Fruit fly (Drosophila melanogaster) whole organism, embryonic: ENCODE measurements around the gene CG10660.
A peak's percentile ranks its signal among the peaks of the same experiment; 100 is the strongest.

ENCODE experiments used
- Antp ChIP-seq: fragments of 200-800 bp; sonication (Bioruptor generic); optimal IDR thresholded peaks from 3 replicates; lab custom pipeline; 2016; ENCODE audit warnings: missing biosample characterization, missing genetic modification characterization
- Bgb ChIP-seq: fragments of 200-800 bp; sonication (Bioruptor generic); IDR thresholded peaks from 2 replicates; pipeline ENCODE4 v1.3.6; 2022; ENCODE audit warnings: missing biosample characterization, missing genetic modification characterization; ENCODE audit not compliant: partially characterized antibody
- Blimp-1 ChIP-seq: fragments of 200-800 bp; sonication (Bioruptor generic); optimal IDR thresholded peaks from 3 replicates; lab custom pipeline; 2018; ENCODE audit warnings: missing biosample characterization, missing genetic modification characterization, mild to moderate bottlenecking, moderate library complexity, missing genetic modification reagents
- CG11093 ChIP-seq: fragments of 200-800 bp; sonication (Bioruptor generic); IDR thresholded peaks from 3 replicates; pipeline ENCODE4 v1.3.6; 2022; ENCODE audit warnings: missing biosample characterization, missing genetic modification characterization
- CG12104 ChIP-seq: fragments of 200-800 bp; sonication (Bioruptor generic); optimal IDR thresholded peaks from 3 replicates; lab custom pipeline; 2016; ENCODE audit warnings: missing biosample characterization, missing genetic modification characterization
- CG12155 ChIP-seq: fragments of 200-800 bp; sonication (Bioruptor generic); optimal IDR thresholded peaks from 3 replicates; lab custom pipeline; 2016; ENCODE audit warnings: missing biosample characterization, missing genetic modification characterization
- CG12769 ChIP-seq: fragments of 200-800 bp; sonication (Bioruptor generic); optimal IDR thresholded peaks from 2 replicates; lab custom pipeline; 2019; ENCODE audit warnings: missing biosample characterization, mild to moderate bottlenecking, missing genetic modification characterization, moderate library complexity
- CG13287 ChIP-seq: fragments of 200-800 bp; sonication (Bioruptor generic); IDR thresholded peaks from 2 replicates; pipeline ENCODE4 v1.3.6; 2022; ENCODE audit warnings: missing biosample characterization, missing genetic modification characterization; ENCODE audit not compliant: partially characterized antibody
- CG14710 ChIP-seq: fragments of 200-800 bp; sonication (Bioruptor generic); optimal IDR thresholded peaks from 3 replicates; lab custom pipeline; 2019; ENCODE audit warnings: missing biosample characterization, mild to moderate bottlenecking, missing genetic modification characterization, moderate library complexity
- CG1603 ChIP-seq: fragments of 200-800 bp; sonication (Bioruptor generic); optimal IDR thresholded peaks from 2 replicates; lab custom pipeline; 2019; ENCODE audit warnings: missing biosample characterization, mild to moderate bottlenecking, missing genetic modification characterization, moderate library complexity
- CG4424 ChIP-seq: fragments of 200-800 bp; sonication (Bioruptor generic); optimal IDR thresholded peaks from 3 replicates; lab custom pipeline; 2016; ENCODE audit warnings: missing biosample characterization, missing genetic modification characterization
- CG5953 ChIP-seq: fragments of 200-800 bp; sonication (Bioruptor generic); IDR thresholded peaks from 2 replicates; pipeline ENCODE4 v1.3.6; 2022; ENCODE audit warnings: missing biosample characterization, missing genetic modification characterization
- CG7839 ChIP-seq: fragments of 200-800 bp; sonication (Bioruptor generic); optimal IDR thresholded peaks from 3 replicates; lab custom pipeline; 2018; ENCODE audit warnings: missing biosample characterization, mild to moderate bottlenecking, missing genetic modification characterization, moderate library complexity
- CG8290 ChIP-seq, 3 experiments: fragments of 200-800 bp; sonication (Bioruptor generic); optimal IDR thresholded peaks; 2 replicates each; lab custom pipeline; 2016 to 2019; ENCODE audit warnings: missing biosample characterization in 3 of 3, missing genetic modification characterization in 3 of 3, mild to moderate bottlenecking in 2 of 3, moderate library complexity in 1 of 3
- ERR ChIP-seq: fragments of 200-800 bp; sonication (Bioruptor generic); optimal IDR thresholded peaks from 2 replicates; lab custom pipeline; 2016; ENCODE audit warnings: missing biosample characterization, missing genetic modification characterization
- Gug ChIP-seq: fragments of 200-800 bp; sonication (Bioruptor generic); IDR thresholded peaks from 4 replicates; pipeline ENCODE4 v1.3.6; 2022; ENCODE audit warnings: missing biosample characterization, missing genetic modification characterization
- HmgZ ChIP-seq: fragments of 200-800 bp; sonication (Bioruptor generic); optimal IDR thresholded peaks from 2 replicates; lab custom pipeline; 2018; ENCODE audit warnings: missing biosample characterization, mild to moderate bottlenecking, missing genetic modification characterization
- Jarid2 ChIP-seq: fragments of 200-800 bp; sonication (Bioruptor generic); optimal IDR thresholded peaks from 3 replicates; lab custom pipeline; 2017; ENCODE audit warnings: mild to moderate bottlenecking, missing biosample characterization, missing genetic modification reagents, missing genetic modification characterization
- Kr ChIP-seq: fragments of 200-800 bp; sonication (Bioruptor generic); optimal IDR thresholded peaks from 2 replicates; lab custom pipeline; 2017; ENCODE audit warnings: missing biosample characterization, mild to moderate bottlenecking, missing genetic modification characterization
- Neu2 ChIP-seq: fragments of 200-800 bp; sonication (Bioruptor generic); optimal IDR thresholded peaks from 3 replicates; lab custom pipeline; 2016; ENCODE audit warnings: missing biosample characterization, missing genetic modification characterization, borderline replicate concordance
- Nf-YC ChIP-seq: fragments of 200-800 bp; optimal IDR thresholded peaks from 3 replicates; lab custom pipeline; 2019; ENCODE audit warnings: missing biosample characterization, mild to moderate bottlenecking, missing genetic modification characterization, moderate library complexity
- PHDP ChIP-seq: fragments of 200-800 bp; sonication (Bioruptor generic); optimal IDR thresholded peaks from 3 replicates; lab custom pipeline; 2018; ENCODE audit warnings: missing biosample characterization, mild to moderate bottlenecking, missing genetic modification characterization, moderate library complexity
- Pdp1 ChIP-seq, 2 experiments: fragments of 200-800 bp; sonication (Bioruptor generic); optimal IDR thresholded peaks; 3 replicates each; lab custom pipeline; 2016; ENCODE audit warnings: missing biosample characterization in 2 of 2, missing genetic modification characterization in 2 of 2, mild to moderate bottlenecking in 1 of 2, moderate library complexity in 1 of 2
- Rfx ChIP-seq: fragments of 200-800 bp; sonication (Bioruptor generic); IDR thresholded peaks from 2 replicates; pipeline ENCODE4 v1.3.6; 2022; ENCODE audit warnings: missing biosample characterization, missing genetic modification characterization
- Scr ChIP-seq: fragments of 200-800 bp; sonication (Bioruptor generic); IDR thresholded peaks from 2 replicates; pipeline ENCODE4 v1.3.6; 2022; ENCODE audit warnings: missing biosample characterization, missing genetic modification characterization; ENCODE audit not compliant: partially characterized antibody
- Sox102F ChIP-seq: fragments of 200-800 bp; sonication (Bioruptor generic); optimal IDR thresholded peaks from 2 replicates; lab custom pipeline; 2018; ENCODE audit warnings: missing biosample characterization, mild to moderate bottlenecking, missing genetic modification characterization, moderate library complexity
- Xrp1 ChIP-seq: fragments of 200-800 bp; sonication (Bioruptor generic); IDR thresholded peaks from 2 replicates; pipeline ENCODE4 v1.3.6; 2022; ENCODE audit warnings: missing biosample characterization, missing genetic modification characterization
- abd-A ChIP-seq: fragments of 200-800 bp; sonication (Bioruptor generic); optimal IDR thresholded peaks from 3 replicates; lab custom pipeline; 2019; ENCODE audit warnings: missing biosample characterization, mild to moderate bottlenecking, missing genetic modification characterization, moderate library complexity
- amos ChIP-seq: fragments of 200-800 bp; sonication (Bioruptor generic); IDR thresholded peaks from 2 replicates; pipeline ENCODE4 v1.3.6; 2022; ENCODE audit warnings: missing biosample characterization, missing genetic modification characterization; ENCODE audit not compliant: partially characterized antibody
- chinmo ChIP-seq: fragments of 200-800 bp; sonication (Bioruptor generic); IDR thresholded peaks from 4 replicates; pipeline ENCODE4 v1.3.6; 2022; ENCODE audit warnings: missing biosample characterization, missing genetic modification characterization; ENCODE audit not compliant: partially characterized antibody
- crol ChIP-seq: fragments of 200-800 bp; sonication (Bioruptor generic); IDR thresholded peaks from 2 replicates; pipeline ENCODE4 v1.3.6; 2022; ENCODE audit warnings: missing biosample characterization, missing genetic modification characterization
- eyg ChIP-seq: fragments of 200-800 bp; sonication (Bioruptor generic); optimal IDR thresholded peaks from 3 replicates; lab custom pipeline; 2016; ENCODE audit warnings: missing biosample characterization, missing genetic modification characterization
- fd3F ChIP-seq: fragments of 200-800 bp; sonication (Bioruptor generic); optimal IDR thresholded peaks from 2 replicates; lab custom pipeline; 2018; ENCODE audit warnings: missing biosample characterization, mild to moderate bottlenecking, missing genetic modification characterization, moderate library complexity
- fd64A ChIP-seq: fragments of 200-800 bp; sonication (Bioruptor generic); optimal IDR thresholded peaks from 3 replicates; lab custom pipeline; 2018; ENCODE audit warnings: missing biosample characterization, mild to moderate bottlenecking, missing genetic modification characterization
- gem ChIP-seq: fragments of 200-800 bp; sonication (Bioruptor generic); optimal IDR thresholded peaks from 2 replicates; lab custom pipeline; 2019; ENCODE audit warnings: missing biosample characterization, mild to moderate bottlenecking, missing genetic modification characterization, moderate library complexity
- gsb ChIP-seq: fragments of 200-800 bp; sonication (Bioruptor generic); IDR thresholded peaks from 2 replicates; pipeline ENCODE4 v1.3.6; 2022; ENCODE audit warnings: missing biosample characterization, missing genetic modification characterization
- her ChIP-seq: fragments of 200-800 bp; sonication (Bioruptor generic); optimal IDR thresholded peaks from 2 replicates; lab custom pipeline; 2016; ENCODE audit warnings: missing biosample characterization, missing genetic modification characterization
- ind ChIP-seq: fragments of 200-800 bp; sonication (Bioruptor generic); optimal IDR thresholded peaks from 3 replicates; lab custom pipeline; 2016; ENCODE audit warnings: missing biosample characterization, missing genetic modification characterization
- sd ChIP-seq: fragments of 200-800 bp; sonication (Bioruptor generic); optimal IDR thresholded peaks from 3 replicates; lab custom pipeline; 2018; ENCODE audit warnings: missing biosample characterization, mild to moderate bottlenecking, missing genetic modification characterization, moderate library complexity
- sim ChIP-seq: fragments of 200-800 bp; sonication (Bioruptor generic); IDR thresholded peaks from 2 replicates; pipeline ENCODE4 v1.3.6; 2022; ENCODE audit warnings: missing biosample characterization, missing genetic modification characterization
- sima ChIP-seq: fragments of 200-800 bp; sonication (Bioruptor generic); optimal IDR thresholded peaks from 2 replicates; lab custom pipeline; 2016; ENCODE audit warnings: missing biosample characterization, missing genetic modification characterization
- ssp ChIP-seq: fragments of 200-800 bp; sonication (Bioruptor generic); IDR thresholded peaks from 2 replicates; pipeline ENCODE4 v1.3.6; 2022; ENCODE audit warnings: missing biosample characterization, missing genetic modification characterization
- trem ChIP-seq: fragments of 200-800 bp; optimal IDR thresholded peaks from 3 replicates; lab custom pipeline; 2019; ENCODE audit warnings: missing biosample characterization, mild to moderate bottlenecking, missing genetic modification characterization, moderate library complexity
- usp ChIP-seq: fragments of >200 bp; optimal IDR thresholded peaks from 2 replicates; lab custom pipeline; 2017; ENCODE audit warnings: missing biosample characterization, missing genetic modification characterization
- vvl ChIP-seq: fragments of 200-800 bp; sonication (Bioruptor generic); IDR thresholded peaks from 2 replicates; pipeline ENCODE4 v1.3.6; 2022; ENCODE audit warnings: missing biosample characterization, missing genetic modification characterization
- z ChIP-seq: fragments of 200-800 bp; sonication (Bioruptor generic); IDR thresholded peaks from 3 replicates; pipeline ENCODE4 v1.3.6; 2022; ENCODE audit warnings: missing biosample characterization, missing genetic modification characterization

Gene CG10660

DNA sequence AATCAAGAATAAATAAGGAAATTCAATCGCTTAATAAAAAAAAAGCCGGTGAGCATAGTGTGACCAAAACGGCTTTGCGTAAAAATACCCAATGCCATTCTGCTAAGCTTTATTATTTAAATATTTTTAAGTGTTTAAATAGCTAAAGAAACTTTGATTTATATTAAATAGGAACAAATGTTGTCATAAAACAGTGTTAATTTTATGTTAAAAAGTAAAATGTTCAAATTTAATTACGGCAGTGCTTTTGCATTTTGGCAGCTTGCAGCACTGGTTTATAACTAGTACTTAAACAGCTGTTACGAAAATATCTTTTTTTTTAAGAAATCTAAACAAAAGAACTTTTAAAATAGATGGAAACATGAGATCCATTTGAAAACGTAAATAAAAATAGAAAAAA, 10.8 kb upstream of the CG10660 start, which contains the start of the genes CG10638 and CG10681 (continued):
- TF ChIP-seq CG14710 (peak; percentile 81), vvl (GFP tag; lab: Robert Waterston, UW) (peak; percentile 50), CG11093 (GFP tag; lab: Robert Waterston, UW) (no peak), ssp (no peak), CG8290 (GFP tag; optimal IDR thresholded peaks at IDR 0.05; lab: Kevin White, UChicago) (peak; percentile 71), CG8290 (tag; optimal IDR thresholded peaks at IDR 0.05; lab: Kevin White, UChicago) (no peak), CG12155 (GFP tag; lab: Kevin White, UChicago) (peak; percentile 70), HmgZ (tag; lab: Kevin White, UChicago) (peak; percentile 62), fd3F (no peak), CG1603 (tag; lab: Kevin White, UChicago) (peak; percentile 43), PHDP (tag; lab: Kevin White, UChicago) (peak; percentile 65), abd-A (tag; lab: Kevin White, UChicago) (no peak), Sox102F (peak; percentile 33), CG5953 (GFP tag; lab: Robert Waterston, UW) (no peak), CG7839 (tag; lab: Kevin White, UChicago) (peak; percentile 15), Xrp1 (GFP tag; lab: Robert Waterston, UW) (peak; percentile 47), trem (tag; lab: Kevin White, UChicago) (peak; percentile 98), CG12104 (GFP tag; lab: Kevin White, UChicago) (peak; percentile 30)

- TF ChIP-seq her (GFP tag; lab: Kevin White, UChicago) (no peak), Kr (GFP tag; lab: Kevin White, UChicago) (no peak), sd (tag; lab: Kevin White, UChicago) (peak; percentile 81), gem (tag; lab: Kevin White, UChicago) (peak; percentile 7), Rfx (GFP tag; lab: Robert Waterston, UW) (0 out of 2 replicates have a peak, but pooled peaks have one; percentile 16), crol (GFP tag; lab: Robert Waterston, UW) (peak; percentile 57; the same call in 1 of the 2 replicates), Blimp-1 (GFP tag; lab: Kevin White, UChicago) (peak; percentile 48), gsb (GFP tag; lab: Robert Waterston, UW) (no peak), CG4424 (GFP tag; lab: Kevin White, UChicago) (no peak), Gug (no peak), usp (GFP tag; lab: Kevin White, UChicago) (no peak), sima (no peak), Xrp1 (GFP tag; lab: Robert Waterston, UW) (no peak), CG13287 (GFP tag; lab: Robert Waterston, UW) (peak; percentile 30; the same call in 1 of the 2 replicates), CG12769 (peak; percentile 47), eyg (GFP tag; lab: Kevin White, UChicago) (no peak), amos (GFP tag; lab: Robert Waterston, UW) (peak; percentile 24; the same call in 1 of the 2 replicates), Jarid2 (GFP tag; lab: Kevin White, UChicago) (peak; percentile 57), chinmo (peak; percentile 84; the same call in 2 of the 4 replicates), Neu2 (no peak), Bgb (peak; percentile 50; the same call in 1 of the 2 replicates), sim (GFP tag; lab: Robert Waterston, UW) (0 out of 2 replicates have a peak, but pooled peaks have one; percentile 32), vvl (GFP tag; lab: Robert Waterston, UW) (peak; percentile 25; the same call in 1 of the 2 replicates), Nf-YC (tag; lab: Kevin White, UChicago) (peak; percentile 8), Scr (GFP tag; lab: Robert Waterston, UW) (peak; percentile 29; the same call in 1 of the 2 replicates), Antp (GFP tag; lab: Kevin White, UChicago) (no peak), Pdp1 (GFP tag; optimal IDR thresholded peaks at IDR 0.05; lab: Kevin White, UChicago) (peak in 1 of 2 experiments; percentile 92), fd64A (GFP tag; lab: Kevin White, UChicago) (no peak), ERR (no peak), ind (GFP tag; lab: Kevin White, UChicago) (no peak), z (GFP tag; lab: Robert Waterston, UW) (peak; percentile 96)
Measured at dm6 chr3L:12496428-12497344, 6.2 kb upstream of the CG10660 start, which contains the start of gene CG10657. CG10657 (minus strand) TSS chr3L:12497216.
